Fruit fly (Drosophila melanogaster) whole organism, embryonic: ENCODE results near the gene Phyhd1.

Experiments
- Bdp1 ChIP-seq: fragments of 200-800 bp; sonication (Bioruptor generic); optimal IDR thresholded peaks from 3 replicates; lab custom pipeline; 2016; ENCODE audit warnings: missing biosample characterization, missing genetic modification characterization
- Blimp-1 ChIP-seq: fragments of 200-800 bp; sonication (Bioruptor generic); optimal IDR thresholded peaks from 3 replicates; lab custom pipeline; 2018; ENCODE audit warnings: missing biosample characterization, missing genetic modification characterization, mild to moderate bottlenecking, moderate library complexity, missing genetic modification reagents
- CG1024 ChIP-seq: fragments of 200-800 bp; sonication (Bioruptor generic); IDR thresholded peaks from 2 replicates; pipeline ENCODE4 v1.3.6; 2022; ENCODE audit warnings: missing biosample characterization, missing genetic modification characterization
- CG10543 ChIP-seq: fragments of 200-800 bp; sonication (Bioruptor generic); optimal IDR thresholded peaks from 3 replicates; lab custom pipeline; 2017; ENCODE audit warnings: missing biosample characterization, mild to moderate bottlenecking, missing genetic modification characterization, moderate library complexity
- CG11247 ChIP-seq: fragments of 200-800 bp; sonication (Bioruptor generic); IDR thresholded peaks from 2 replicates; pipeline ENCODE4 v1.3.6; 2022; ENCODE audit warnings: missing biosample characterization, missing genetic modification characterization
- CG13424 ChIP-seq: fragments of 200-800 bp; sonication (Bioruptor generic); optimal IDR thresholded peaks from 2 replicates; lab custom pipeline; 2019; ENCODE audit warnings: missing biosample characterization, mild to moderate bottlenecking, missing genetic modification characterization, moderate library complexity
- CG14014 ChIP-seq: fragments of 200-800 bp; sonication (Bioruptor generic); IDR thresholded peaks from 2 replicates; pipeline ENCODE4 v1.3.6; 2022; ENCODE audit warnings: missing biosample characterization, missing genetic modification characterization
- CG14667 ChIP-seq: fragments of 200-800 bp; sonication (Bioruptor generic); IDR thresholded peaks from 2 replicates; pipeline ENCODE4 v1.3.6; 2022; ENCODE audit warnings: missing biosample characterization, missing genetic modification characterization
- CG14710 ChIP-seq: fragments of 200-800 bp; sonication (Bioruptor generic); optimal IDR thresholded peaks from 3 replicates; lab custom pipeline; 2019; ENCODE audit warnings: missing biosample characterization, mild to moderate bottlenecking, missing genetic modification characterization, moderate library complexity
- CG15601 ChIP-seq: fragments of 200-800 bp; sonication (Bioruptor generic); optimal IDR thresholded peaks from 3 replicates; lab custom pipeline; 2019; ENCODE audit warnings: missing biosample characterization, mild to moderate bottlenecking, missing genetic modification characterization, moderate library complexity
- CG2875 ChIP-seq: fragments of 200-800 bp; sonication (Bioruptor generic); optimal IDR thresholded peaks from 2 replicates; lab custom pipeline; 2017; ENCODE audit warnings: missing biosample characterization, mild to moderate bottlenecking, missing genetic modification characterization, missing genetic modification reagents
- CG31388 ChIP-seq: fragments of 200-800 bp; sonication (Bioruptor generic); optimal IDR thresholded peaks from 2 replicates; lab custom pipeline; 2016; ENCODE audit warnings: missing biosample characterization, missing genetic modification characterization
- CG4282 ChIP-seq: fragments of 200-800 bp; sonication (Bioruptor generic); optimal IDR thresholded peaks from 2 replicates; lab custom pipeline; 2016; ENCODE audit warnings: missing biosample characterization, missing genetic modification characterization
- CG43689 ChIP-seq: fragments of 200-800 bp; sonication (Bioruptor generic); IDR thresholded peaks from 2 replicates; pipeline ENCODE4 v1.3.6; 2022; ENCODE audit warnings: missing biosample characterization, missing genetic modification characterization
- CG6683 ChIP-seq: fragments of 200-800 bp; sonication (Bioruptor generic); optimal IDR thresholded peaks from 2 replicates; lab custom pipeline; 2017; ENCODE audit warnings: missing biosample characterization, mild to moderate bottlenecking, missing genetic modification characterization, missing genetic modification reagents
- CG6689 ChIP-seq: fragments of 200-800 bp; sonication (Bioruptor generic); IDR thresholded peaks from 2 replicates; pipeline ENCODE4 v1.3.6; 2022; ENCODE audit warnings: missing biosample characterization, missing genetic modification characterization
- CG6854 ChIP-seq: fragments of 200-800 bp; sonication (Bioruptor generic); optimal IDR thresholded peaks from 3 replicates; lab custom pipeline; 2017; ENCODE audit warnings: missing biosample characterization, mild to moderate bottlenecking, missing genetic modification characterization
- CG7928 ChIP-seq: fragments of 200-800 bp; sonication (Bioruptor generic); optimal IDR thresholded peaks from 2 replicates; lab custom pipeline; 2017; ENCODE audit warnings: missing biosample characterization, mild to moderate bottlenecking, missing genetic modification characterization
- CG8359 ChIP-seq: fragments of 200-800 bp; sonication (Bioruptor generic); optimal IDR thresholded peaks from 2 replicates; lab custom pipeline; 2017; ENCODE audit warnings: missing biosample characterization, mild to moderate bottlenecking, missing genetic modification characterization, borderline replicate concordance
- CG8765 ChIP-seq: fragments of 200-800 bp; sonication (Bioruptor generic); IDR thresholded peaks from 2 replicates; pipeline ENCODE4 v1.3.6; 2022; ENCODE audit warnings: missing biosample characterization, missing genetic modification characterization
- CG8924 ChIP-seq: fragments of 200-800 bp; optimal IDR thresholded peaks from 3 replicates; lab custom pipeline; 2019; ENCODE audit warnings: missing biosample characterization, mild to moderate bottlenecking, missing genetic modification characterization, moderate library complexity
- Chrac-16 ChIP-seq: fragments of 200-800 bp; sonication (Bioruptor generic); optimal IDR thresholded peaks from 3 replicates; lab custom pipeline; 2016; ENCODE audit warnings: missing biosample characterization, missing genetic modification characterization
- D19A ChIP-seq: fragments of 200-800 bp; optimal IDR thresholded peaks from 3 replicates; lab custom pipeline; 2019; ENCODE audit warnings: missing biosample characterization, mild to moderate bottlenecking, missing genetic modification characterization, moderate library complexity
- E2f2 ChIP-seq: fragments of 200-800 bp; sonication (Bioruptor generic); IDR thresholded peaks from 2 replicates; pipeline ENCODE4 v1.3.6; 2022; ENCODE audit warnings: missing biosample characterization, missing genetic modification characterization
- ERR ChIP-seq: fragments of 200-800 bp; sonication (Bioruptor generic); optimal IDR thresholded peaks from 2 replicates; lab custom pipeline; 2016; ENCODE audit warnings: missing biosample characterization, missing genetic modification characterization
- Eip74EF ChIP-seq, 2 experiments: fragments of 200-800 bp in 1 of 2; fragments of >200 bp in 1 of 2; sonication (Bioruptor generic) in 1 of 2; optimal IDR thresholded peaks; 2 replicates each; lab custom pipeline; 2017 to 2019; ENCODE audit warnings: missing biosample characterization in 2 of 2, missing genetic modification characterization in 2 of 2, mild to moderate bottlenecking in 1 of 2, moderate library complexity in 1 of 2
- Hr3 ChIP-seq: fragments of 200-800 bp; sonication (Bioruptor generic); optimal IDR thresholded peaks from 3 replicates; lab custom pipeline; 2016; ENCODE audit warnings: missing biosample characterization, missing genetic modification characterization
- Hr39 ChIP-seq: fragments of >200 bp; optimal IDR thresholded peaks from 2 replicates; lab custom pipeline; 2017
- Hr51 ChIP-seq, 2 experiments: fragments of 200-800 bp; sonication (Bioruptor generic); optimal IDR thresholded peaks; 2 replicates in 1 of 2; 3 replicates in 1 of 2; lab custom pipeline; 2016 to 2018; ENCODE audit warnings: missing biosample characterization in 2 of 2, missing genetic modification characterization in 2 of 2, mild to moderate bottlenecking in 1 of 2, moderate library complexity in 1 of 2
- Hr78 ChIP-seq, 2 experiments: fragments of 200-800 bp in 1 of 2; fragments of >200 bp in 1 of 2; sonication (Bioruptor generic) in 1 of 2; optimal IDR thresholded peaks; 2 replicates each; lab custom pipeline; 2017 to 2019; ENCODE audit warnings: missing biosample characterization in 2 of 2, missing genetic modification characterization in 2 of 2, mild to moderate bottlenecking in 1 of 2, moderate library complexity in 1 of 2
- Lim3 ChIP-seq: fragments of 200-800 bp; sonication (Bioruptor generic); IDR thresholded peaks from 2 replicates; pipeline ENCODE4 v1.3.6; 2022; ENCODE audit warnings: missing biosample characterization, missing genetic modification characterization
- Lpt ChIP-seq: fragments of >200 bp; optimal IDR thresholded peaks from 2 replicates; lab custom pipeline; 2018; ENCODE audit warnings: missing biosample characterization, missing genetic modification characterization
- NC2α ChIP-seq: fragments of 200-800 bp; sonication (Bioruptor generic); optimal IDR thresholded peaks from 2 replicates; lab custom pipeline; 2016; ENCODE audit warnings: missing biosample characterization, missing genetic modification characterization
- Stat92E ChIP-seq, 3 experiments: fragments of >200 bp in 2 of 3; fragments of 200-800 bp in 1 of 3; sonication (Bioruptor generic) in 1 of 3; optimal IDR thresholded peaks; 2 replicates each; lab custom pipeline; 2017 to 2019; ENCODE audit warnings: missing biosample characterization in 3 of 3, missing genetic modification characterization in 3 of 3, mild to moderate bottlenecking in 1 of 3, moderate library complexity in 1 of 3
- ase ChIP-seq: fragments of 200-800 bp; sonication (Bioruptor generic); IDR thresholded peaks from 3 replicates; pipeline ENCODE4 v1.3.6; 2022; ENCODE audit warnings: missing biosample characterization, missing genetic modification characterization
- bcd ChIP-seq: fragments of 200-800 bp; sonication (Bioruptor generic); optimal IDR thresholded peaks from 2 replicates; lab custom pipeline; 2017; ENCODE audit warnings: missing biosample characterization, mild to moderate bottlenecking, missing genetic modification characterization
- bigmax ChIP-seq: fragments of 200-800 bp; sonication (Bioruptor generic); optimal IDR thresholded peaks from 2 replicates; lab custom pipeline; 2018; ENCODE audit warnings: missing biosample characterization, mild to moderate bottlenecking, missing genetic modification characterization
- emc ChIP-seq: fragments of 200-800 bp; sonication (Bioruptor generic); optimal IDR thresholded peaks from 2 replicates; lab custom pipeline; 2016; ENCODE audit warnings: missing biosample characterization, missing genetic modification characterization
- gce ChIP-seq: fragments of 200-800 bp; sonication (Bioruptor generic); IDR thresholded peaks from 3 replicates; pipeline ENCODE4 v1.3.6; 2022; ENCODE audit warnings: missing biosample characterization, missing genetic modification characterization
- gt ChIP-seq: fragments of 200-800 bp; sonication (Bioruptor generic); IDR thresholded peaks from 2 replicates; pipeline ENCODE4 v1.3.6; 2022; ENCODE audit warnings: missing biosample characterization, missing genetic modification characterization
- hb ChIP-seq: fragments of 200-800 bp; sonication (Bioruptor generic); IDR thresholded peaks from 3 replicates; pipeline ENCODE4 v1.3.6; 2022; ENCODE audit warnings: missing biosample characterization, missing genetic modification characterization; ENCODE audit not compliant: partially characterized antibody
- inv ChIP-seq: fragments of 200-800 bp; sonication (Bioruptor generic); IDR thresholded peaks from 2 replicates; pipeline ENCODE4 v1.3.6; 2022; ENCODE audit warnings: missing biosample characterization, missing genetic modification characterization; ENCODE audit not compliant: partially characterized antibody
- kay ChIP-seq: fragments of 200-800 bp; sonication (Bioruptor generic); optimal IDR thresholded peaks from 2 replicates; lab custom pipeline; 2016; ENCODE audit warnings: missing biosample characterization, missing genetic modification characterization
- klu ChIP-seq: fragments of 200-800 bp; sonication (Bioruptor generic); IDR thresholded peaks from 2 replicates; pipeline ENCODE4 v1.3.6; 2022; ENCODE audit warnings: missing biosample characterization, missing genetic modification characterization
- psq ChIP-seq: fragments of 200-800 bp; sonication (Bioruptor generic); optimal IDR thresholded peaks from 2 replicates; lab custom pipeline; 2017; ENCODE audit warnings: missing biosample characterization, missing genetic modification characterization
- stwl ChIP-seq: fragments of 200-800 bp; sonication (Bioruptor generic); optimal IDR thresholded peaks from 3 replicates; lab custom pipeline; 2018; ENCODE audit warnings: missing biosample characterization, mild to moderate bottlenecking, missing genetic modification characterization, moderate library complexity
- sug ChIP-seq: fragments of 200-800 bp; optimal IDR thresholded peaks from 2 replicates; lab custom pipeline; 2019; ENCODE audit warnings: missing biosample characterization, mild to moderate bottlenecking, missing genetic modification characterization, moderate library complexity
- tin ChIP-seq: fragments of 200-800 bp; sonication (Bioruptor generic); optimal IDR thresholded peaks from 3 replicates; lab custom pipeline; 2016; ENCODE audit warnings: missing biosample characterization, missing genetic modification characterization
- z ChIP-seq: fragments of 200-800 bp; sonication (Bioruptor generic); IDR thresholded peaks from 3 replicates; pipeline ENCODE4 v1.3.6; 2022; ENCODE audit warnings: missing biosample characterization, missing genetic modification characterization
- zen ChIP-seq: fragments of 200-800 bp; sonication (Bioruptor generic); optimal IDR thresholded peaks from 3 replicates; lab custom pipeline; 2018; ENCODE audit warnings: missing biosample characterization, mild to moderate bottlenecking, missing genetic modification characterization, moderate library complexity

Phyhd1 gene

dm6 chr3R:10684284-10684683 is 3.6 kb upstream of the Phyhd1 start (continued):
- TF ChIP-seq Hr39 (lab: Kevin White, UChicago) (no peak), z (GFP tag; lab: Robert Waterston, UW) (no peak), Hr78 (GFP tag; optimal IDR thresholded peaks at IDR 0.05; lab: Kevin White, UChicago) (no peak), Lim3 (GFP tag; lab: Robert Waterston, UW) (peak; percentile 61), Lpt (GFP tag; lab: Kevin White, UChicago) (no peak), NC2α (no peak), CG31388 (no peak), CG6689 (peak; percentile 72), sug (no peak), CG13424 (tag; lab: Kevin White, UChicago) (peak; percentile 69), Bdp1 (no peak), hb (GFP tag; lab: Robert Waterston, UW) (no peak), bcd (GFP tag; lab: Kevin White, UChicago) (peak; percentile 69), ERR (peak; percentile 35), CG14710 (peak; percentile 9), tin (GFP tag; lab: Kevin White, UChicago) (peak; percentile 60), ase (GFP tag; lab: Robert Waterston, UW) (0 out of 3 replicates have a peak, but pooled peaks have one; percentile 64), CG14667 (peak; percentile 46; the same call in 1 of the 2 replicates), bigmax (no peak), CG14014 (peak; percentile 70), Stat92E (GFP tag; optimal IDR thresholded peaks at IDR 0.05; lab: Kevin White, UChicago) (no peak), inv (no peak), Hr3 (GFP tag; lab: Kevin White, UChicago) (peak; percentile 57), CG8924 (peak; percentile 53), CG15601 (no peak), klu (GFP tag; lab: Robert Waterston, UW) (no peak), gt (GFP tag; lab: Robert Waterston, UW) (0 out of 2 replicates have a peak, but pooled peaks have one; percentile 30), CG7928 (no peak), CG8359 (GFP tag; lab: Kevin White, UChicago) (no peak), D19A (tag; lab: Kevin White, UChicago) (peak; percentile 77), Eip74EF (GFP tag; optimal IDR thresholded peaks at IDR 0.05; lab: Kevin White, UChicago) (peak in 1 of 2 experiments; percentile 58), emc (GFP tag; lab: Kevin White, UChicago) (no peak), CG11247 (peak; percentile 40; the same call in 1 of the 2 replicates), gce (GFP tag; lab: Robert Waterston, UW) (0 out of 3 replicates have a peak, but pooled peaks have one; percentile 64), kay (no peak), psq (GFP tag; lab: Kevin White, UChicago) (peak; percentile 10), CG6854 (GFP tag; lab: Kevin White, UChicago) (no peak), stwl (no peak), CG43689 (GFP tag; lab: Robert Waterston, UW) (no peak), zen (tag; lab: Kevin White, UChicago) (peak; percentile 36), CG4282 (no peak), E2f2 (peak; percentile 48), CG6683 (GFP tag; lab: Kevin White, UChicago) (peak; percentile 44), CG1024 (GFP tag; lab: Robert Waterston, UW) (no peak), Hr51 (GFP tag; optimal IDR thresholded peaks at IDR 0.05; lab: Kevin White, UChicago) (peak in 1 of 2 experiments; percentile 83), CG2875 (GFP tag; lab: Kevin White, UChicago) (peak; percentile 45), Chrac-16 (peak; percentile 37), CG10543 (no peak), CG8765 (GFP tag; lab: Robert Waterston, UW) (no peak), Blimp-1 (GFP tag; lab: Kevin White, UChicago) (peak; percentile 74)
